Worm (Caenorhabditis elegans) whole organism, midembryonic: ENCODE data around the gene Y75B7AL.2.

Experiments
- T22C8.4 ChIP-seq: fragments of 200-800 bp; sonication (Bioruptor generic); IDR thresholded peaks from 2 replicates; pipeline ENCODE4 v1.3.6; 2022; ENCODE audit warnings: missing genetic modification characterization, missing compliant biosample characterization
- cog-1 ChIP-seq: sonication (generic microtip); optimal IDR thresholded peaks from 2 replicates; lab custom pipeline; 2016; ENCODE audit warnings: missing genetic modification characterization, missing compliant biosample characterization
- flt-1 ChIP-seq: fragments of 200-800 bp; sonication (Bioruptor generic); IDR thresholded peaks from 2 replicates; pipeline ENCODE4 v1.3.6; 2022; ENCODE audit warnings: missing genetic modification characterization, missing compliant biosample characterization
- klf-2 ChIP-seq: fragments of 200-800 bp; sonication (Bioruptor generic); conservative IDR thresholded peaks from 2 replicates; pipeline ENCODE4 v1.3.6; 2022; ENCODE audit warnings: missing genetic modification reagents, missing genetic modification characterization, missing compliant biosample characterization
- tab-1 ChIP-seq: fragments of 200-800 bp; sonication (Bioruptor generic); IDR thresholded peaks from 2 replicates; pipeline ENCODE4 v1.3.6; 2022; ENCODE audit warnings: missing genetic modification characterization, missing compliant biosample characterization
- ztf-23 ChIP-seq: fragments of 200-800 bp; sonication (Bioruptor generic); IDR thresholded peaks from 2 replicates; pipeline ENCODE4 v1.3.6; 2022; ENCODE audit warnings: missing genetic modification reagents, missing genetic modification characterization, missing compliant biosample characterization

DNA sequence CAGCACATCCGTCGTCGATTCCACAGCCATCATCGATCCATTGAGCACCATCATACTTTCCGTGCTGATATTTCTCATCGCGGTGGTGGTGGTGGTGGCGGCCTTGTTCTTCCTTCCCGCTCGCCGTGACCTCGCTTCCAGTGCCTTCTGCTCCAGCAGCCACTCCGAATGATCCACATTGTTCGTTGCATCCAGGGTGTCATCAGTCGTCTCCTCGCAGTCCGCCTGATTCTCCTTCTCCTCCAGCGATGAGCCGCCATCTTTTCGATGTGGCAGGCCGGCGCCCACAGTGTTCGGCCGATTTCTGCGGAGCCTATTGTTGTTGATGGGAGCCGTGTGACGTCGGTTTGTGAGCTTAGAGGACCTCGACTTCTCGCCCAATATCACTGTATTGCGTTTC lies 20.1 kb upstream of the Y75B7AL.2 start:
- TF ChIP-seq T22C8.4 (GFP tag; lab: Robert Waterston, UW) (no peak), flt-1 (GFP tag; lab: Robert Waterston, UW) (no peak), tab-1 (no peak), cog-1 (no peak), ztf-23 (GFP tag; lab: Robert Waterston, UW) (no peak), klf-2 (GFP tag; lab: Robert Waterston, UW) (no peak)
